Fruit fly (Drosophila melanogaster) whole organism, pupa: Measurements from ENCODE around the gene CG42238.

Experiments used
- CG10348 ChIP-seq: fragments of 200-800 bp; sonication (Bioruptor generic); IDR thresholded peaks from 2 replicates; pipeline ENCODE4 v1.3.6; 2022; ENCODE audit warnings: missing biosample characterization, missing genetic modification characterization
- CG12605 ChIP-seq: fragments of 200-800 bp; sonication (Bioruptor generic); IDR thresholded peaks from 2 replicates; pipeline ENCODE4 v1.3.6; 2022; ENCODE audit warnings: missing biosample characterization, missing genetic modification characterization
- CG15710 ChIP-seq: fragments of 200-800 bp; sonication (Bioruptor generic); optimal IDR thresholded peaks from 2 replicates; lab custom pipeline; 2018; ENCODE audit warnings: missing biosample characterization, mild to moderate bottlenecking, missing genetic modification characterization, moderate library complexity
- CG8301 ChIP-seq: fragments of 200-800 bp; sonication (Bioruptor generic); optimal IDR thresholded peaks from 2 replicates; lab custom pipeline; 2018; ENCODE audit warnings: missing biosample characterization, mild to moderate bottlenecking, missing genetic modification characterization
- CG9948 ChIP-seq: fragments of 200-800 bp; sonication (Bioruptor generic); optimal IDR thresholded peaks from 2 replicates; lab custom pipeline; 2018; ENCODE audit warnings: missing biosample characterization, mild to moderate bottlenecking, missing genetic modification characterization, moderate library complexity
- D1 ChIP-seq: fragments of 200-800 bp; sonication (Bioruptor generic); optimal IDR thresholded peaks from 2 replicates; lab custom pipeline; 2018; ENCODE audit warnings: missing biosample characterization, mild to moderate bottlenecking, missing genetic modification characterization, moderate library complexity
- Ets98B ChIP-seq: fragments of 200-800 bp; sonication (Bioruptor generic); IDR thresholded peaks from 2 replicates; pipeline ENCODE4 v1.3.6; 2022; ENCODE audit warnings: missing biosample characterization, missing genetic modification characterization
- Pif1A ChIP-seq: fragments of 200-800 bp; sonication (Bioruptor generic); optimal IDR thresholded peaks from 3 replicates; lab custom pipeline; 2016; ENCODE audit warnings: missing biosample characterization, missing genetic modification characterization
- Pif1B ChIP-seq: fragments of 200-800 bp; sonication (Bioruptor generic); optimal IDR thresholded peaks from 3 replicates; lab custom pipeline; 2016; ENCODE audit warnings: missing biosample characterization, missing genetic modification characterization
- fd96Ca ChIP-seq: fragments of 200-800 bp; sonication (Bioruptor generic); IDR thresholded peaks from 3 replicates; pipeline ENCODE4 v1.3.6; 2022; ENCODE audit warnings: missing biosample characterization, missing genetic modification characterization
- gl ChIP-seq: fragments of 200-800 bp; sonication (Bioruptor generic); optimal IDR thresholded peaks from 2 replicates; lab custom pipeline; 2018; ENCODE audit warnings: missing biosample characterization, mild to moderate bottlenecking, missing genetic modification characterization

dm6 chr2L:20940738-20941137 is 111.2 kb downstream of the CG42238 start:
- TF ChIP-seq Pif1A (no peak), fd96Ca (GFP tag; lab: Robert Waterston, UW) (no peak), Pif1B (GFP tag; lab: Kevin White, UChicago) (no peak), gl (no peak), CG9948 (tag; lab: Kevin White, UChicago) (peak; percentile 1), CG10348 (GFP tag; lab: Robert Waterston, UW) (no peak), CG8301 (tag; lab: Kevin White, UChicago) (no peak), D1 (tag; lab: Kevin White, UChicago) (no peak), CG15710 (tag; lab: Kevin White, UChicago) (peak; percentile 43), CG12605 (no peak), Ets98B (GFP tag; lab: Robert Waterston, UW) (no peak)
